Fruit fly (Drosophila melanogaster) whole organism, embryonic: ENCODE results near the gene CG33489.

Experiments used
- Ada2b ChIP-seq: fragments of 200-800 bp; sonication (Bioruptor generic); IDR thresholded peaks from 2 replicates; pipeline ENCODE4 v1.3.6; 2022; ENCODE audit warnings: missing biosample characterization, missing genetic modification characterization
- Atf3 ChIP-seq: fragments of 200-800 bp; sonication (Bioruptor generic); optimal IDR thresholded peaks from 3 replicates; lab custom pipeline; 2016; ENCODE audit warnings: missing biosample characterization, missing genetic modification characterization
- BEAF-32 ChIP-seq: fragments of 200-800 bp; sonication (Bioruptor generic); optimal IDR thresholded peaks from 3 replicates; lab custom pipeline; 2017; ENCODE audit warnings: missing biosample characterization, missing genetic modification characterization, mild to moderate bottlenecking, moderate library complexity, missing genetic modification reagents
- CG10543 ChIP-seq: fragments of 200-800 bp; sonication (Bioruptor generic); optimal IDR thresholded peaks from 3 replicates; lab custom pipeline; 2017; ENCODE audit warnings: missing biosample characterization, mild to moderate bottlenecking, missing genetic modification characterization, moderate library complexity
- CG11456 ChIP-seq: fragments of 200-800 bp; sonication (Bioruptor generic); IDR thresholded peaks from 3 replicates; pipeline ENCODE4 v1.3.6; 2022; ENCODE audit warnings: missing biosample characterization, missing genetic modification characterization
- CG11695 ChIP-seq: fragments of 200-800 bp; sonication (Bioruptor generic); IDR thresholded peaks from 3 replicates; pipeline ENCODE4 v1.3.6; 2022; ENCODE audit warnings: missing biosample characterization, missing genetic modification characterization
- CG13775 ChIP-seq: fragments of 200-800 bp; sonication (Bioruptor generic); optimal IDR thresholded peaks from 3 replicates; lab custom pipeline; 2017; ENCODE audit warnings: missing biosample characterization, mild to moderate bottlenecking, missing genetic modification characterization
- CG15514 ChIP-seq: fragments of 200-800 bp; sonication (Bioruptor generic); optimal IDR thresholded peaks from 3 replicates; lab custom pipeline; 2017; ENCODE audit warnings: missing biosample characterization, missing genetic modification characterization, mild to moderate bottlenecking, moderate library complexity, missing genetic modification reagents
- CG18764 ChIP-seq: fragments of 200-800 bp; sonication (Bioruptor generic); optimal IDR thresholded peaks from 3 replicates; lab custom pipeline; 2016; ENCODE audit warnings: missing biosample characterization, missing genetic modification characterization
- CG2120 ChIP-seq: fragments of 200-800 bp; sonication (Bioruptor generic); optimal IDR thresholded peaks from 3 replicates; lab custom pipeline; 2016; ENCODE audit warnings: missing biosample characterization, missing genetic modification characterization
- CG2129 ChIP-seq: fragments of 200-800 bp; sonication (Bioruptor generic); IDR thresholded peaks from 2 replicates; pipeline ENCODE4 v1.3.6; 2022; ENCODE audit warnings: missing biosample characterization, missing genetic modification characterization; ENCODE audit not compliant: partially characterized antibody
- CG34376 ChIP-seq: fragments of 200-800 bp; sonication (Bioruptor generic); optimal IDR thresholded peaks from 2 replicates; lab custom pipeline; 2018; ENCODE audit warnings: missing biosample characterization, mild to moderate bottlenecking, missing genetic modification characterization
- CG3726 ChIP-seq: fragments of 200-800 bp; sonication (Bioruptor generic); IDR thresholded peaks from 3 replicates; pipeline ENCODE4, ENCODE4 v1.3.6; 2022; ENCODE audit warnings: missing biosample characterization, missing genetic modification characterization
- CG8281 ChIP-seq: fragments of 200-800 bp; sonication (Bioruptor generic); optimal IDR thresholded peaks from 2 replicates; lab custom pipeline; 2018; ENCODE audit warnings: missing biosample characterization, mild to moderate bottlenecking, missing genetic modification characterization, moderate library complexity
- CG8924 ChIP-seq: fragments of 200-800 bp; optimal IDR thresholded peaks from 3 replicates; lab custom pipeline; 2019; ENCODE audit warnings: missing biosample characterization, mild to moderate bottlenecking, missing genetic modification characterization, moderate library complexity
- CG9609 ChIP-seq: fragments of 200-800 bp; sonication (Bioruptor generic); optimal IDR thresholded peaks from 3 replicates; lab custom pipeline; 2016; ENCODE audit warnings: missing biosample characterization, missing genetic modification characterization
- Drgx ChIP-seq: fragments of 200-800 bp; sonication (Bioruptor generic); IDR thresholded peaks from 2 replicates; pipeline ENCODE4 v1.3.6; 2022; ENCODE audit warnings: missing biosample characterization, missing genetic modification characterization
- Hand ChIP-seq: fragments of 200-800 bp; sonication (Bioruptor generic); optimal IDR thresholded peaks from 2 replicates; lab custom pipeline; 2017; ENCODE audit warnings: mild to moderate bottlenecking, missing biosample characterization, missing genetic modification reagents, missing genetic modification characterization
- Hr3 ChIP-seq: fragments of 200-800 bp; sonication (Bioruptor generic); optimal IDR thresholded peaks from 3 replicates; lab custom pipeline; 2016; ENCODE audit warnings: missing biosample characterization, missing genetic modification characterization
- Med ChIP-seq: fragments of 200-800 bp; sonication (Bioruptor generic); peaks from one replicate; lab custom pipeline; 2016; ENCODE audit warnings: missing biosample characterization, missing genetic modification characterization, mild to moderate bottlenecking, inconsistent platforms, moderate library complexity
- NK7.1 ChIP-seq: fragments of 200-800 bp; sonication (Bioruptor generic); optimal IDR thresholded peaks from 3 replicates; lab custom pipeline; 2016; ENCODE audit warnings: missing biosample characterization, missing genetic modification characterization
- Optix ChIP-seq: fragments of 200-800 bp; sonication (Bioruptor generic); IDR thresholded peaks from 3 replicates; pipeline ENCODE4 v1.3.6; 2022; ENCODE audit warnings: missing biosample characterization, missing genetic modification characterization
- Spps ChIP-seq: fragments of 200-800 bp; sonication (Bioruptor generic); optimal IDR thresholded peaks from 2 replicates; lab custom pipeline; 2018; ENCODE audit warnings: missing biosample characterization, mild to moderate bottlenecking, missing genetic modification characterization
- aop ChIP-seq: fragments of 200-800 bp; sonication (Bioruptor generic); IDR thresholded peaks from 2 replicates; pipeline ENCODE4 v1.3.6; 2022; ENCODE audit warnings: missing biosample characterization, missing genetic modification characterization
- ase ChIP-seq: fragments of 200-800 bp; sonication (Bioruptor generic); IDR thresholded peaks from 3 replicates; pipeline ENCODE4 v1.3.6; 2022; ENCODE audit warnings: missing biosample characterization, missing genetic modification characterization
- bab2 ChIP-seq: fragments of 200-800 bp; sonication (Bioruptor generic); optimal IDR thresholded peaks from 2 replicates; lab custom pipeline; 2016; ENCODE audit warnings: missing biosample characterization, missing genetic modification characterization
- caup ChIP-seq: fragments of 200-800 bp; sonication (Bioruptor generic); optimal IDR thresholded peaks from 3 replicates; lab custom pipeline; 2017; ENCODE audit warnings: missing biosample characterization, mild to moderate bottlenecking, missing genetic modification characterization, moderate library complexity; ENCODE audit not compliant: severe bottlenecking
- ci ChIP-seq: fragments of 200-800 bp; sonication (Bioruptor generic); IDR thresholded peaks from 3 replicates; pipeline ENCODE4 v1.3.6; 2022; ENCODE audit warnings: missing biosample characterization, missing genetic modification characterization
- corto ChIP-seq: fragments of 200-800 bp; sonication (Bioruptor generic); optimal IDR thresholded peaks from 2 replicates; lab custom pipeline; 2016; ENCODE audit warnings: missing biosample characterization, mild to moderate bottlenecking, missing genetic modification characterization, moderate library complexity
- crc ChIP-seq: fragments of 200-800 bp; sonication (Bioruptor generic); optimal IDR thresholded peaks from 2 replicates; lab custom pipeline; 2016; ENCODE audit warnings: missing biosample characterization, missing genetic modification characterization
- crp ChIP-seq, 2 experiments: fragments of 200-800 bp; sonication (Bioruptor generic); optimal IDR thresholded peaks; 2 replicates in 1 of 2; 3 replicates in 1 of 2; lab custom pipeline; 2017; ENCODE audit warnings: missing biosample characterization in 2 of 2, missing genetic modification characterization in 2 of 2, mild to moderate bottlenecking in 1 of 2, moderate library complexity in 1 of 2
- esg ChIP-seq: fragments of 200-800 bp; sonication (Bioruptor generic); conservative IDR thresholded peaks from 2 replicates; pipeline ENCODE4 v1.3.6; 2022; ENCODE audit warnings: missing biosample characterization, missing genetic modification characterization
- exex ChIP-seq: fragments of 200-800 bp; sonication (Bioruptor generic); optimal IDR thresholded peaks from 4 replicates; lab custom pipeline; 2018; ENCODE audit warnings: missing biosample characterization, mild to moderate bottlenecking, missing genetic modification characterization, moderate library complexity
- fru ChIP-seq: fragments of >200 bp; optimal IDR thresholded peaks from 2 replicates; lab custom pipeline; 2017
- gem ChIP-seq: fragments of 200-800 bp; sonication (Bioruptor generic); optimal IDR thresholded peaks from 2 replicates; lab custom pipeline; 2019; ENCODE audit warnings: missing biosample characterization, mild to moderate bottlenecking, missing genetic modification characterization, moderate library complexity
- grau ChIP-seq: fragments of 200-800 bp; optimal IDR thresholded peaks from 3 replicates; lab custom pipeline; 2019; ENCODE audit warnings: missing biosample characterization, mild to moderate bottlenecking, missing genetic modification characterization, moderate library complexity
- hbn ChIP-seq: fragments of 200-800 bp; sonication (Bioruptor generic); IDR thresholded peaks from 2 replicates; pipeline ENCODE4 v1.3.6; 2022; ENCODE audit warnings: missing biosample characterization, missing genetic modification characterization; ENCODE audit not compliant: partially characterized antibody
- ken ChIP-seq: fragments of 200-800 bp; sonication (Bioruptor generic); IDR thresholded peaks from 3 replicates; pipeline ENCODE4 v1.3.6; 2022; ENCODE audit warnings: missing biosample characterization, missing genetic modification characterization
- lbe ChIP-seq: fragments of 200-800 bp; sonication (Bioruptor generic); optimal IDR thresholded peaks from 2 replicates; lab custom pipeline; 2016; ENCODE audit warnings: missing biosample characterization, mild to moderate bottlenecking, missing genetic modification characterization
- maf-S ChIP-seq: fragments of 200-800 bp; sonication (Bioruptor generic); optimal IDR thresholded peaks from 2 replicates; lab custom pipeline; 2016; ENCODE audit warnings: missing biosample characterization, missing genetic modification characterization
- mirr ChIP-seq: fragments of 200-800 bp; sonication (Bioruptor generic); optimal IDR thresholded peaks from 3 replicates; lab custom pipeline; 2018; ENCODE audit warnings: missing biosample characterization, mild to moderate bottlenecking, missing genetic modification characterization
- oc ChIP-seq: fragments of 200-800 bp; sonication (Bioruptor generic); optimal IDR thresholded peaks from 2 replicates; lab custom pipeline; 2018; ENCODE audit warnings: missing biosample characterization, mild to moderate bottlenecking, missing genetic modification characterization, moderate library complexity
- pan ChIP-seq, 4 experiments: fragments of >200 bp in 3 of 4; fragments of 200-800 bp in 1 of 4; sonication (Bioruptor generic) in 1 of 4; optimal IDR thresholded peaks in 3 of 4; IDR thresholded peaks in 1 of 4; 2 replicates each; pipeline versions ENCODE4 v1.3.6 to Lab custom; 2017 to 2022; ENCODE audit warnings: missing biosample characterization in 2 of 4, missing genetic modification characterization in 2 of 4, mixed read lengths in 1 of 4
- sd ChIP-seq: fragments of 200-800 bp; sonication (Bioruptor generic); optimal IDR thresholded peaks from 3 replicates; lab custom pipeline; 2018; ENCODE audit warnings: missing biosample characterization, mild to moderate bottlenecking, missing genetic modification characterization, moderate library complexity
- slou ChIP-seq: fragments of 200-800 bp; sonication (Bioruptor generic); optimal IDR thresholded peaks from 3 replicates; lab custom pipeline; 2016; ENCODE audit warnings: missing biosample characterization, missing genetic modification characterization
- tll ChIP-seq, 2 experiments: fragments of 200-800 bp in 1 of 2; fragments of >200 bp in 1 of 2; sonication (Bioruptor generic) in 1 of 2; optimal IDR thresholded peaks; 2 replicates each; lab custom pipeline; 2017 to 2019; ENCODE audit warnings: missing biosample characterization in 2 of 2, missing genetic modification characterization in 2 of 2, mild to moderate bottlenecking in 1 of 2, moderate library complexity in 1 of 2
- toy ChIP-seq: fragments of 200-800 bp; sonication (Bioruptor generic); IDR thresholded peaks from 2 replicates; pipeline ENCODE4 v1.3.6; 2022; ENCODE audit warnings: missing biosample characterization, missing genetic modification characterization
- z ChIP-seq: fragments of 200-800 bp; sonication (Bioruptor generic); IDR thresholded peaks from 3 replicates; pipeline ENCODE4 v1.3.6; 2022; ENCODE audit warnings: missing biosample characterization, missing genetic modification characterization

The CG33489 gene

dm6 chr3L:11552996-11553671 is 23.7 kb downstream of the CG33489 start (continued):
- TF ChIP-seq Atf3 (no peak), Drgx (peak; percentile 71), Ada2b (GFP tag; lab: Robert Waterston, UW) (no peak), hbn (GFP tag; lab: Robert Waterston, UW) (peak; percentile 80), CG11695 (no peak), lbe (GFP tag; lab: Kevin White, UChicago) (peak; percentile 94), CG18764 (GFP tag; lab: Kevin White, UChicago) (no peak), esg (GFP tag; lab: Robert Waterston, UW) (no peak), ase (GFP tag; lab: Robert Waterston, UW) (no peak), CG2129 (GFP tag; lab: Robert Waterston, UW) (peak; percentile 16; the same call in 1 of the 2 replicates), slou (GFP tag; lab: Kevin White, UChicago) (no peak), fru (lab: Kevin White, UChicago) (no peak), crc (no peak), Hr3 (GFP tag; lab: Kevin White, UChicago) (no peak), CG15514 (GFP tag; lab: Kevin White, UChicago) (peak; percentile 15), CG8924 (tag; lab: Kevin White, UChicago) (peak; percentile 29), Spps (tag; lab: Kevin White, UChicago) (peak; percentile 6), corto (GFP tag; lab: Kevin White, UChicago) (peak; percentile 70), NK7.1 (GFP tag; lab: Kevin White, UChicago) (no peak), toy (0 out of 2 replicates have a peak, but pooled peaks have one; percentile 6), aop (no peak), CG34376 (GFP tag; lab: Kevin White, UChicago) (peak; percentile 78), BEAF-32 (GFP tag; lab: Kevin White, UChicago) (no peak), z (GFP tag; lab: Robert Waterston, UW) (peak; percentile 71; the same call in 2 of the 3 replicates), mirr (GFP tag; lab: Kevin White, UChicago) (peak; percentile 59), tll (GFP tag; optimal IDR thresholded peaks at IDR 0.05; lab: Kevin White, UChicago) (no peak), CG9609 (GFP tag; lab: Kevin White, UChicago) (no peak), bab2 (GFP tag; lab: Kevin White, UChicago) (no peak), exex (tag; lab: Kevin White, UChicago) (no peak), crp (GFP tag; optimal IDR thresholded peaks at IDR 0.05; lab: Kevin White, UChicago) (peak; percentile 79 to 97), pan (optimal IDR thresholded peaks at IDR 0.05; lab: Kevin White, UChicago) (no peak), pan (GFP tag; optimal IDR thresholded peaks at IDR 0.05 in 1 of 2, IDR thresholded peaks at IDR 0.05 in 1 of 2) (peak in 1 of 2 experiments; percentile 36), ci (GFP tag; lab: Robert Waterston, UW) (peak; percentile 74), CG8281 (tag; lab: Kevin White, UChicago) (no peak), CG13775 (GFP tag; lab: Kevin White, UChicago) (no peak), Optix (GFP tag; lab: Robert Waterston, UW) (0 out of 3 replicates have a peak, but pooled peaks have one; percentile 6), Med (GFP tag; lab: Kevin White, UChicago) (peak; percentile 92), oc (peak; percentile 39), CG11456 (peak; percentile 56; the same call in 2 of the 3 replicates), caup (GFP tag; lab: Kevin White, UChicago) (peak; percentile 68), sd (tag; lab: Kevin White, UChicago) (peak; percentile 57), CG3726 (no peak), CG2120 (GFP tag; lab: Kevin White, UChicago) (no peak), CG10543 (peak; percentile 78), maf-S (GFP tag; lab: Kevin White, UChicago) (no peak), ken (GFP tag; lab: Robert Waterston, UW) (0 out of 3 replicates have a peak, but pooled peaks have one; percentile 40), Hand (peak; percentile 72), grau (tag; lab: Kevin White, UChicago) (peak; percentile 18), gem (tag; lab: Kevin White, UChicago) (no peak)
